Worm (Caenorhabditis elegans): Measurements from ENCODE around the gene hog-1.

DNA sequence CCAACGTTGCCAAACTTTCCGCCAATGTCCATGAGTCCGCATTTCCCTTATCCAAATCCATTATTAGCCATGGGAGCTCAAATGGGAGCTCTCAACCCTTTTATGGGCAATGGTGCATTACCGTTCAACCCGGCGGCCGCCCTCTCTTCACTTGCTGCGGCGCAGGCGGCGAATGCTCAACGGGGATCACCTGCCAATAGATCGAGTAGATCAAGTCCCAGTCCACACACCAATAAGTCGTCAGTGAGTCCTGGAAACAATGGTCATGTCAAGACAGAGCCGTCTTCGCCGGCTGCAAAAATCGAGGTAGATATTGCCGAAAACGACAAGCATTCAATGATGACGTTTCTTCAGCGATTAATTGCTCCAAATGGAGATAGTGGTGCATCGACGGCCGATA, 18.1 kb upstream of the hog-1 start:
- no peak for TF ChIP-seq W03F9.2 (tag; optimal IDR thresholded peaks at IDR 0.05)
- no peak for TF ChIP-seq him-1 (tag; optimal IDR thresholded peaks at IDR 0.05)
- no peak for TF ChIP-seq dao-5 (tag; optimal IDR thresholded peaks at IDR 0.05)
